Worm (Caenorhabditis elegans): ENCODE measurements around the gene F25D1.3.

DNA sequence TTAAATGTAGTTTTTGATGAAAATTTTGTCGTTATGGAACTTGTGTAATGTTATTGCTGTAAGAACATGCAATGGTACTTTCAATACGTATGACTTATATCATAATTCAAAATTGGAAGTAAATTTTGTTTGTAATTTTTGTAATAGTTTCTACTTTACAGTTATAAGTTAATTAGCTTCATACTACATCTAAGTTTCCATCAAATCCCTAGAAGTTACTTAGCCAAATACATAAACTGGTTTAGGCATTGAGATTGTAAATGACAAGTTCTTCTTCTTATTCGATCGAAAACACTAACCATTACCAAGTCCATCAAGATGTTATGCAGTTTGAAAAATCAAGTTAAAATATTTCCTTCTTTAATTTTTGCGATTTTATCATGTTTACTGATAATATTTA is 21.2 kb downstream of the F25D1.3 start, which contains the start of gene F32G8.2:
- no peak for TF ChIP-seq ama-1 (optimal IDR thresholded peaks at IDR 0.05)
- no peak for TF ChIP-seq aly-1 (tag; optimal IDR thresholded peaks at IDR 0.05)
- TF ChIP-seq hnd-1 (tag; optimal IDR thresholded peaks at IDR 0.05): no peak
- TF ChIP-seq pes-1 (GFP tag; IDR thresholded peaks at IDR 0.05): no peak
- TF ChIP-seq ets-7 (tag; optimal IDR thresholded peaks at IDR 0.05): no peak
- TF ChIP-seq flt-1 (GFP tag; IDR thresholded peaks at IDR 0.05): no peak
- TF ChIP-seq B0310.2 (tag; optimal IDR thresholded peaks at IDR 0.05): no peak
- no peak for TF ChIP-seq tra-4 (tag; optimal IDR thresholded peaks at IDR 0.05)
- TF ChIP-seq tbx-37 (GFP tag; conservative IDR thresholded peaks at IDR 0.05): no peak
- TF ChIP-seq hmg-4 (GFP tag; optimal IDR thresholded peaks at IDR 0.05): no peak
